Fruit fly (Drosophila melanogaster) whole organism, embryonic: ENCODE results near the gene RluA-1.

ENCODE experiments used
- ATbp ChIP-seq: fragments of 200-800 bp; sonication (Bioruptor generic); optimal IDR thresholded peaks from 2 replicates; lab custom pipeline; 2017; ENCODE audit warnings: missing biosample characterization, mild to moderate bottlenecking, missing genetic modification characterization, missing genetic modification reagents
- CG10147 ChIP-seq: fragments of 200-800 bp; sonication (Bioruptor generic); optimal IDR thresholded peaks from 2 replicates; lab custom pipeline; 2019; ENCODE audit warnings: missing biosample characterization, mild to moderate bottlenecking, missing genetic modification characterization, moderate library complexity
- CG10209 ChIP-seq: fragments of 200-800 bp; sonication (Bioruptor generic); optimal IDR thresholded peaks from 3 replicates; lab custom pipeline; 2017; ENCODE audit warnings: missing biosample characterization, mild to moderate bottlenecking, missing genetic modification characterization, missing genetic modification reagents
- CG10366 ChIP-seq: fragments of 200-800 bp; sonication (Bioruptor generic); IDR thresholded peaks from 2 replicates; pipeline ENCODE4 v1.3.6; 2022; ENCODE audit warnings: missing biosample characterization, missing genetic modification characterization
- CG10543 ChIP-seq: fragments of 200-800 bp; sonication (Bioruptor generic); optimal IDR thresholded peaks from 3 replicates; lab custom pipeline; 2017; ENCODE audit warnings: missing biosample characterization, mild to moderate bottlenecking, missing genetic modification characterization, moderate library complexity
- CG10959 ChIP-seq: fragments of 200-800 bp; sonication (Bioruptor generic); IDR thresholded peaks from 2 replicates; pipeline ENCODE4 v1.3.6; 2022; ENCODE audit warnings: missing biosample characterization, missing genetic modification characterization
- CG11695 ChIP-seq: fragments of 200-800 bp; sonication (Bioruptor generic); IDR thresholded peaks from 3 replicates; pipeline ENCODE4 v1.3.6; 2022; ENCODE audit warnings: missing biosample characterization, missing genetic modification characterization
- CG12299 ChIP-seq: fragments of 200-800 bp; sonication (Bioruptor generic); optimal IDR thresholded peaks from 2 replicates; lab custom pipeline; 2018; ENCODE audit warnings: missing biosample characterization, mild to moderate bottlenecking, missing genetic modification characterization
- CG12391 ChIP-seq: fragments of 200-800 bp; sonication (Bioruptor generic); optimal IDR thresholded peaks from 3 replicates; lab custom pipeline; 2018; ENCODE audit warnings: missing biosample characterization, mild to moderate bottlenecking, missing genetic modification characterization, moderate library complexity
- CG12659 ChIP-seq: fragments of 200-800 bp; sonication (Bioruptor generic); optimal IDR thresholded peaks from 3 replicates; lab custom pipeline; 2017; ENCODE audit warnings: mild to moderate bottlenecking, missing biosample characterization, missing genetic modification reagents, missing genetic modification characterization
- CG13624 ChIP-seq: fragments of 200-800 bp; sonication (Bioruptor generic); optimal IDR thresholded peaks from 2 replicates; lab custom pipeline; 2016; ENCODE audit warnings: missing biosample characterization, missing genetic modification characterization
- CG15073 ChIP-seq: fragments of 200-800 bp; sonication (Bioruptor generic); optimal IDR thresholded peaks from 2 replicates; lab custom pipeline; 2016; ENCODE audit warnings: missing biosample characterization, missing genetic modification characterization
- CG1603 ChIP-seq: fragments of 200-800 bp; sonication (Bioruptor generic); optimal IDR thresholded peaks from 2 replicates; lab custom pipeline; 2019; ENCODE audit warnings: missing biosample characterization, mild to moderate bottlenecking, missing genetic modification characterization, moderate library complexity
- CG17361 ChIP-seq: fragments of 200-800 bp; sonication (Bioruptor generic); IDR thresholded peaks from 3 replicates; pipeline ENCODE4 v1.3.6; 2022; ENCODE audit warnings: missing biosample characterization, missing genetic modification characterization
- CG17612 ChIP-seq: fragments of 200-800 bp; sonication (Bioruptor generic); IDR thresholded peaks from 2 replicates; pipeline ENCODE4 v1.3.6; 2022; ENCODE audit warnings: missing biosample characterization, missing genetic modification characterization
- CG18011 ChIP-seq: fragments of 200-800 bp; sonication (Bioruptor generic); optimal IDR thresholded peaks from 2 replicates; lab custom pipeline; 2017; ENCODE audit warnings: missing biosample characterization, missing genetic modification characterization, mild to moderate bottlenecking, moderate library complexity, missing genotype
- CG18476 ChIP-seq: fragments of 200-800 bp; sonication (Bioruptor generic); optimal IDR thresholded peaks from 2 replicates; lab custom pipeline; 2016; ENCODE audit warnings: missing biosample characterization, mild to moderate bottlenecking, missing genetic modification characterization
- CG2712 ChIP-seq: fragments of 200-800 bp; optimal IDR thresholded peaks from 3 replicates; lab custom pipeline; 2019; ENCODE audit warnings: missing biosample characterization, mild to moderate bottlenecking, missing genetic modification characterization, moderate library complexity
- CG31224 ChIP-seq: fragments of 200-800 bp; sonication (Bioruptor generic); IDR thresholded peaks from 2 replicates; pipeline ENCODE4 v1.3.6; 2022; ENCODE audit warnings: missing biosample characterization, missing genetic modification characterization
- CG33213 ChIP-seq: fragments of 200-800 bp; sonication (Bioruptor generic); optimal IDR thresholded peaks from 3 replicates; lab custom pipeline; 2016; ENCODE audit warnings: missing biosample characterization, missing genetic modification characterization
- CG3407 ChIP-seq: fragments of 200-800 bp; sonication (Bioruptor generic); optimal IDR thresholded peaks from 2 replicates; lab custom pipeline; 2018; ENCODE audit warnings: missing biosample characterization, mild to moderate bottlenecking, missing genetic modification characterization
- CG4328 ChIP-seq: fragments of 200-800 bp; sonication (Bioruptor generic); optimal IDR thresholded peaks from 3 replicates; lab custom pipeline; 2017; ENCODE audit warnings: missing biosample characterization, missing genetic modification reagents, missing genetic modification characterization
- CG4424 ChIP-seq: fragments of 200-800 bp; sonication (Bioruptor generic); optimal IDR thresholded peaks from 3 replicates; lab custom pipeline; 2016; ENCODE audit warnings: missing biosample characterization, missing genetic modification characterization
- CG6689 ChIP-seq: fragments of 200-800 bp; sonication (Bioruptor generic); IDR thresholded peaks from 2 replicates; pipeline ENCODE4 v1.3.6; 2022; ENCODE audit warnings: missing biosample characterization, missing genetic modification characterization
- CG8924 ChIP-seq: fragments of 200-800 bp; optimal IDR thresholded peaks from 3 replicates; lab custom pipeline; 2019; ENCODE audit warnings: missing biosample characterization, mild to moderate bottlenecking, missing genetic modification characterization, moderate library complexity
- CoRest ChIP-seq: fragments of 200-800 bp; sonication (Bioruptor generic); optimal IDR thresholded peaks from 3 replicates; lab custom pipeline; 2018; ENCODE audit warnings: missing biosample characterization, mild to moderate bottlenecking, missing genetic modification characterization, moderate library complexity
- D ChIP-seq, 2 experiments: fragments of 200-800 bp in 1 of 2; fragments of >200 bp in 1 of 2; sonication (Bioruptor generic) in 1 of 2; optimal IDR thresholded peaks; 2 replicates in 1 of 2; 3 replicates in 1 of 2; lab custom pipeline; 2017; ENCODE audit warnings: mild to moderate bottlenecking in 1 of 2, missing biosample characterization in 1 of 2, missing genetic modification characterization in 1 of 2, missing genetic modification reagents in 1 of 2
- Hr3 ChIP-seq: fragments of 200-800 bp; sonication (Bioruptor generic); optimal IDR thresholded peaks from 3 replicates; lab custom pipeline; 2016; ENCODE audit warnings: missing biosample characterization, missing genetic modification characterization
- Hr78 ChIP-seq, 2 experiments: fragments of 200-800 bp in 1 of 2; fragments of >200 bp in 1 of 2; sonication (Bioruptor generic) in 1 of 2; optimal IDR thresholded peaks; 2 replicates each; lab custom pipeline; 2017 to 2019; ENCODE audit warnings: missing biosample characterization in 2 of 2, missing genetic modification characterization in 2 of 2, mild to moderate bottlenecking in 1 of 2, moderate library complexity in 1 of 2
- Nf-YB ChIP-seq: fragments of 200-800 bp; sonication (Bioruptor generic); optimal IDR thresholded peaks from 3 replicates; lab custom pipeline; 2019; ENCODE audit warnings: missing biosample characterization, mild to moderate bottlenecking, missing genetic modification characterization, moderate library complexity
- Nf-YC ChIP-seq: fragments of 200-800 bp; optimal IDR thresholded peaks from 3 replicates; lab custom pipeline; 2019; ENCODE audit warnings: missing biosample characterization, mild to moderate bottlenecking, missing genetic modification characterization, moderate library complexity
- NfI ChIP-seq: fragments of 200-800 bp; sonication (Bioruptor generic); optimal IDR thresholded peaks from 3 replicates; lab custom pipeline; 2018; ENCODE audit warnings: missing biosample characterization, mild to moderate bottlenecking, missing genetic modification characterization, moderate library complexity
- Spps ChIP-seq: fragments of 200-800 bp; sonication (Bioruptor generic); optimal IDR thresholded peaks from 2 replicates; lab custom pipeline; 2018; ENCODE audit warnings: missing biosample characterization, mild to moderate bottlenecking, missing genetic modification characterization
- Vsx1 ChIP-seq: fragments of 200-800 bp; sonication (Bioruptor generic); optimal IDR thresholded peaks from 2 replicates; lab custom pipeline; 2017; ENCODE audit warnings: missing biosample characterization, mild to moderate bottlenecking, missing genetic modification characterization, missing genetic modification reagents
- danr ChIP-seq: fragments of 200-800 bp; sonication (Bioruptor generic); IDR thresholded peaks from 2 replicates; pipeline ENCODE4 v1.3.6; 2022; ENCODE audit warnings: missing biosample characterization, missing genetic modification characterization
- dmrt11E ChIP-seq: fragments of 200-800 bp; sonication (Bioruptor generic); optimal IDR thresholded peaks from 3 replicates; lab custom pipeline; 2018; ENCODE audit warnings: missing biosample characterization, mild to moderate bottlenecking, missing genetic modification characterization, moderate library complexity
- dmrt99B ChIP-seq: fragments of 200-800 bp; sonication (Bioruptor generic); optimal IDR thresholded peaks from 2 replicates; lab custom pipeline; 2018; ENCODE audit warnings: missing biosample characterization, mild to moderate bottlenecking, missing genetic modification characterization, moderate library complexity
- fru ChIP-seq: fragments of >200 bp; optimal IDR thresholded peaks from 2 replicates; lab custom pipeline; 2017
- gem ChIP-seq: fragments of 200-800 bp; sonication (Bioruptor generic); optimal IDR thresholded peaks from 2 replicates; lab custom pipeline; 2019; ENCODE audit warnings: missing biosample characterization, mild to moderate bottlenecking, missing genetic modification characterization, moderate library complexity
- grau ChIP-seq: fragments of 200-800 bp; optimal IDR thresholded peaks from 3 replicates; lab custom pipeline; 2019; ENCODE audit warnings: missing biosample characterization, mild to moderate bottlenecking, missing genetic modification characterization, moderate library complexity
- her ChIP-seq: fragments of 200-800 bp; sonication (Bioruptor generic); optimal IDR thresholded peaks from 2 replicates; lab custom pipeline; 2016; ENCODE audit warnings: missing biosample characterization, missing genetic modification characterization
- lilli ChIP-seq: fragments of 200-800 bp; sonication (Bioruptor generic); optimal IDR thresholded peaks from 3 replicates; lab custom pipeline; 2016; ENCODE audit warnings: missing biosample characterization, missing genetic modification characterization
- nmo ChIP-seq: fragments of 200-800 bp; sonication (Bioruptor generic); optimal IDR thresholded peaks from 2 replicates; lab custom pipeline; 2018; ENCODE audit warnings: missing biosample characterization, mild to moderate bottlenecking, missing genetic modification characterization, moderate library complexity
- odd ChIP-seq: fragments of 200-800 bp; sonication (Bioruptor generic); optimal IDR thresholded peaks from 2 replicates; lab custom pipeline; 2017; ENCODE audit warnings: missing biosample characterization, mild to moderate bottlenecking, missing genetic modification characterization
- phol ChIP-seq: fragments of 200-800 bp; sonication (Bioruptor generic); optimal IDR thresholded peaks from 3 replicates; lab custom pipeline; 2018; ENCODE audit warnings: missing biosample characterization, mild to moderate bottlenecking, missing genetic modification characterization, moderate library complexity
- pum ChIP-seq: fragments of 200-800 bp; sonication (Bioruptor generic); optimal IDR thresholded peaks from 2 replicates; lab custom pipeline; 2016; ENCODE audit warnings: missing biosample characterization, missing genetic modification characterization
- shn ChIP-seq: fragments of 200-800 bp; sonication (Bioruptor generic); optimal IDR thresholded peaks from 3 replicates; lab custom pipeline; 2016; ENCODE audit warnings: missing biosample characterization, missing genetic modification characterization
- trh ChIP-seq: fragments of 200-800 bp; sonication (Bioruptor generic); optimal IDR thresholded peaks from 2 replicates; lab custom pipeline; 2016; ENCODE audit warnings: missing biosample characterization, missing genetic modification characterization

The RluA-1 gene

DNA sequence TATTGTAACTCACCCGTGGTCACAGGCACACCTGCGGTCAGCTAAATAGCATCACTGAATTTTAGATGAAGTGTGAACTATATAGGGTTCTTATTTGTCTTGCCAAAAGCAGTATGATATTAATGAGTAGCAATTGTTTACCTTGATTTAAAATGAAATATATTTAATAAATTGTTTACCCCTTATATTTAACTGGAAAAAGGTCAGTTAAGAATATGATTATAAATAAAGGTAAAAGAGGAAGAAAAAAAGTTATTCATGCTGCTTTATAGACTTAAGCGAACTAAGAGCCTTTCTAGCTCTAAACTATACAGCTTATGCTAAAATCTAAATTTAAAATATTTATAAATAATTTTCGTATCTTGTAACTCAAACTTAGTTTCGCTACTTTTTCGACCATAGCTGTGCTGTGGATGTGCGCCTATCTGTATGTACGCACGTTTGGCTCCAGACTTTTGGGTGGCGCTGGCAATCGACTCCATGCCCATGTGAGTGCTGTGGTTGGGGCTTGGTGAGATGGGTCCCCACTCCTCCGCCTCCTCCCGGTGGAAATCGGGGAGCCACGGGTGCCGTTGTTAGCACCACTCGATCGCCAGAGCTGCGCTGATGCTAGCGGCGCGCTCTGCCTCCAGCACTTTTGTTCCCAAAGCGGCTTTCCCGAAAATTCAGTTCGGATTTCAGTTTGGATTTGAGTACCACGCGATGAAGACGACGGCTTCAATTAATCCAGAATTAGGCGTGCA lies 31.9 kb downstream of the RluA-1 start, which contains the start of gene loh (continued):
- TF ChIP-seq CG6689 (GFP tag; lab: Robert Waterston, UW) (peak; percentile 55), shn (GFP tag; lab: Kevin White, UChicago) (no peak), NfI (GFP tag; lab: Kevin White, UChicago) (peak; percentile 1), phol (tag; lab: Kevin White, UChicago) (peak; percentile 73), pum (GFP tag; lab: Kevin White, UChicago) (no peak), CG12391 (tag; lab: Kevin White, UChicago) (peak; percentile 64), Vsx1 (peak; percentile 38), CG2712 (tag; lab: Kevin White, UChicago) (peak; percentile 77), CG12299 (tag; lab: Kevin White, UChicago) (peak; percentile 42), CG10543 (GFP tag; lab: Kevin White, UChicago) (peak; percentile 64), ATbp (peak; percentile 42), CG13624 (no peak), gem (tag; lab: Kevin White, UChicago) (peak; percentile 79), trh (GFP tag; lab: Kevin White, UChicago) (peak; percentile 7), Spps (peak; percentile 38), CG4328 (GFP tag; lab: Kevin White, UChicago) (no peak), CG12659 (GFP tag; lab: Kevin White, UChicago) (peak; percentile 63), dmrt11E (tag; lab: Kevin White, UChicago) (peak; percentile 35), Hr3 (GFP tag; lab: Kevin White, UChicago) (peak; percentile 53), lilli (GFP tag; lab: Kevin White, UChicago) (peak; percentile 22), CG33213 (GFP tag; lab: Kevin White, UChicago) (no peak), CG8924 (tag; lab: Kevin White, UChicago) (peak; percentile 77), CG15073 (GFP tag; lab: Kevin White, UChicago) (no peak), CG17612 (no peak), grau (tag; lab: Kevin White, UChicago) (peak; percentile 72), CG1603 (tag; lab: Kevin White, UChicago) (peak; percentile 18), Hr78 (GFP tag; optimal IDR thresholded peaks at IDR 0.05; lab: Kevin White, UChicago) (no peak), CoRest (tag; lab: Kevin White, UChicago) (peak; percentile 73), CG11695 (GFP tag; lab: Robert Waterston, UW) (peak; percentile 49; the same call in 1 of the 3 replicates), D (optimal IDR thresholded peaks at IDR 0.05; lab: Kevin White, UChicago) (no peak), D (GFP tag; optimal IDR thresholded peaks at IDR 0.05; lab: Kevin White, UChicago) (peak; percentile 74), nmo (GFP tag; lab: Kevin White, UChicago) (peak; percentile 81), danr (GFP tag; lab: Robert Waterston, UW) (peak; percentile 36; the same call in 1 of the 2 replicates), CG4424 (peak; percentile 64), CG31224 (GFP tag; lab: Robert Waterston, UW) (no peak), CG10959 (GFP tag; lab: Robert Waterston, UW) (no peak), odd (GFP tag; lab: Kevin White, UChicago) (peak; percentile 39), CG17361 (GFP tag; lab: Robert Waterston, UW) (peak; percentile 90), CG18476 (GFP tag; lab: Kevin White, UChicago) (peak; percentile 43), Nf-YB (GFP tag; lab: Kevin White, UChicago) (peak; percentile 49), her (GFP tag; lab: Kevin White, UChicago) (no peak), CG3407 (peak; percentile 40), CG10147 (GFP tag; lab: Kevin White, UChicago) (peak; percentile 47), Nf-YC (tag; lab: Kevin White, UChicago) (peak; percentile 52), fru (lab: Kevin White, UChicago) (no peak), CG10209 (peak; percentile 67), dmrt99B (tag; lab: Kevin White, UChicago) (peak; percentile 64), CG10366 (GFP tag; lab: Robert Waterston, UW) (0 out of 2 replicates have a peak, but pooled peaks have one; percentile 8), CG18011 (GFP tag; lab: Kevin White, UChicago) (no peak)
